Worm (Caenorhabditis elegans): ENCODE data around the gene C04A2.15.

ce11 chrII:6830012-6830411 is 22.0 kb upstream of the C04A2.15 start:
- TF ChIP-seq elt-1 (tag; optimal IDR thresholded peaks at IDR 0.05) (no peak), ztf-1 (GFP tag; conservative IDR thresholded peaks at IDR 0.05) (no peak), unc-39 (tag; optimal IDR thresholded peaks at IDR 0.05) (no peak), ZK546.5 (tag; optimal IDR thresholded peaks at IDR 0.05) (no peak), lin-11 (tag; optimal IDR thresholded peaks at IDR 0.05) (no peak), C34F6.9 (tag; optimal IDR thresholded peaks at IDR 0.05) (no peak), unc-62 (GFP tag; optimal IDR thresholded peaks at IDR 0.05) (no peak), dmd-4 (tag; optimal IDR thresholded peaks at IDR 0.05) (no peak), lin-39 (tag; optimal IDR thresholded peaks at IDR 0.05) (no peak), lin-13 (GFP tag; optimal IDR thresholded peaks at IDR 0.05) (no peak)
